Worm (Caenorhabditis elegans): ENCODE results near the gene F18G5.6.

- TF ChIP-seq ZK546.5 (tag; optimal IDR thresholded peaks at IDR 0.05) (no peak), jun-1 (tag; optimal IDR thresholded peaks at IDR 0.05) (no peak), nhr-11 (tag; optimal IDR thresholded peaks at IDR 0.05) (no peak), mdl-1 (tag; optimal IDR thresholded peaks at IDR 0.05) (no peak), lin-15B (tag; optimal IDR thresholded peaks at IDR 0.05) (no peak), eor-1 (tag; optimal IDR thresholded peaks at IDR 0.05) (no peak), elt-3 (tag; optimal IDR thresholded peaks at IDR 0.05) (no peak)
These were observed 29.6 kb downstream of the F18G5.6 start, which contains the start of gene col-175 for ce11 chrX:9234518-9234917.

All from whole organism, L3 larva.